Worm (Caenorhabditis elegans) whole organism, mixed stage, embryonic: ENCODE measurements around the gene cwn-2.

Source experiments
- elt-3 ChIP-seq: fragments of 150-350 bp; optimal IDR thresholded peaks from 2 replicates; lab custom pipeline; 2014; ENCODE audit warnings: missing biosample characterization, missing genetic modification characterization
- pha-4 ChIP-seq: fragments of 150-350 bp; optimal IDR thresholded peaks from 2 replicates; lab custom pipeline; 2018; ENCODE audit warnings: missing biosample characterization, missing genetic modification reagents, missing genetic modification characterization
- unc-39 ChIP-seq: fragments of 150-350 bp; optimal IDR thresholded peaks from 2 replicates; lab custom pipeline; 2014; ENCODE audit warnings: missing biosample characterization, missing genetic modification characterization
- unc-62 ChIP-seq: fragments of 150-350 bp; optimal IDR thresholded peaks from 2 replicates; lab custom pipeline; 2014; ENCODE audit warnings: missing biosample characterization, missing genetic modification reagents, missing genetic modification characterization
- ztf-11 ChIP-seq: fragments of 150-350 bp; optimal IDR thresholded peaks from 2 replicates; lab custom pipeline; 2014; ENCODE audit warnings: missing biosample characterization, missing genetic modification characterization

- TF ChIP-seq ztf-11 (tag; lab: Kevin White, UChicago) (no peak), pha-4 (tag; lab: Kevin White, UChicago) (no peak), unc-39 (tag; lab: Kevin White, UChicago) (no peak), elt-3 (tag; lab: Kevin White, UChicago) (no peak), unc-62 (GFP tag; lab: Kevin White, UChicago) (no peak)
These were observed 4.9 kb upstream of the cwn-2 start, which contains the start of gene ipla-7 for ce11 chrIV:10062728-10063127.
